Fruit fly (Drosophila melanogaster): ENCODE measurements around the gene CG32277.

The CG32277 gene

dm6 chr3L:3245189-3245588, 39.9 kb upstream of the CG32277 start:
- TF ChIP-seq fd96Ca (GFP tag; IDR thresholded peaks at IDR 0.05) (no peak), Snoo (tag; optimal IDR thresholded peaks at IDR 0.05) (peak; percentile 90), CG9948 (tag; optimal IDR thresholded peaks at IDR 0.05) (peak; percentile 82), D1 (tag; optimal IDR thresholded peaks at IDR 0.05) (peak; percentile 81), rn (GFP tag; IDR thresholded peaks at IDR 0.05) (no peak), CG10348 (GFP tag; IDR thresholded peaks at IDR 0.05) (no peak), Pif1B (GFP tag; optimal IDR thresholded peaks at IDR 0.05) (peak; percentile 84), CG4496 (GFP tag; IDR thresholded peaks at IDR 0.05) (peak; percentile 57; the same call in 2 of the 3 replicates), gl (tag; optimal IDR thresholded peaks at IDR 0.05) (peak; percentile 65), CG15710 (tag; optimal IDR thresholded peaks at IDR 0.05) (peak; percentile 95), Ets98B (GFP tag; IDR thresholded peaks at IDR 0.05) (no peak), CG34367 (tag; optimal IDR thresholded peaks at IDR 0.05) (peak; percentile 92), EcR (GFP tag; optimal IDR thresholded peaks at IDR 0.05) (no peak), CG8159 (tag; optimal IDR thresholded peaks at IDR 0.05) (peak; percentile 100), CG17806 (tag; optimal IDR thresholded peaks at IDR 0.05) (peak; percentile 88), CG14655 (GFP tag; optimal IDR thresholded peaks at IDR 0.05) (peak; percentile 72), CG32121 (GFP tag; IDR thresholded peaks at IDR 0.05) (no peak), CG13204 (GFP tag; optimal IDR thresholded peaks at IDR 0.05) (peak; percentile 85), CG8301 (tag; optimal IDR thresholded peaks at IDR 0.05) (peak; percentile 55), Pif1A (GFP tag; optimal IDR thresholded peaks at IDR 0.05) (peak; percentile 79), CG12605 (GFP tag; IDR thresholded peaks at IDR 0.05) (peak; percentile 42; the same call in 1 of the 2 replicates)

- no peak for TF ChIP-seq rn (GFP tag; IDR thresholded peaks at IDR 0.05)
- peak; percentile 93 for TF ChIP-seq EcR (GFP tag; optimal IDR thresholded peaks at IDR 0.05)
- no peak for TF ChIP-seq CG12605 (GFP tag; IDR thresholded peaks at IDR 0.05)
- no peak for TF ChIP-seq Snoo (tag; optimal IDR thresholded peaks at IDR 0.05)
- TF ChIP-seq CG10348 (GFP tag; IDR thresholded peaks at IDR 0.05): no peak
- peak; percentile 7 for TF ChIP-seq Pif1A (GFP tag; optimal IDR thresholded peaks at IDR 0.05)
- no peak for TF ChIP-seq CG32121 (GFP tag; IDR thresholded peaks at IDR 0.05)
- TF ChIP-seq CG14655 (GFP tag; optimal IDR thresholded peaks at IDR 0.05): no peak
- peak; percentile 16 for TF ChIP-seq CG8159 (tag; optimal IDR thresholded peaks at IDR 0.05)
- TF ChIP-seq CG9948 (tag; optimal IDR thresholded peaks at IDR 0.05): peak; percentile 23
These were observed 39.2 kb upstream of the CG32277 start, which contains the start of gene CG12078 for dm6 chr3L:3244244-3245144. TSS of gene CG12078 (minus strand) at chr3L:3244294.

dm6 chr3L:3242121-3243083, 37.2 kb upstream of the CG32277 start:
- 0 out of 3 replicates have a peak, but pooled peaks have one; percentile 25 for TF ChIP-seq fd96Ca (GFP tag; IDR thresholded peaks at IDR 0.05)
- TF ChIP-seq D1 (tag; optimal IDR thresholded peaks at IDR 0.05): no peak
- TF ChIP-seq Ets98B (GFP tag; IDR thresholded peaks at IDR 0.05): no peak
- no peak for TF ChIP-seq CG12605 (GFP tag; IDR thresholded peaks at IDR 0.05)
- peak; percentile 6 for TF ChIP-seq CG8159 (tag; optimal IDR thresholded peaks at IDR 0.05)
- TF ChIP-seq Pif1A (GFP tag; optimal IDR thresholded peaks at IDR 0.05): peak; percentile 10
- TF ChIP-seq CG32121 (GFP tag; IDR thresholded peaks at IDR 0.05): 0 out of 2 replicates have a peak, but pooled peaks have one; percentile 12
- no peak for TF ChIP-seq rn (GFP tag; IDR thresholded peaks at IDR 0.05)
- peak; percentile 53 for TF ChIP-seq CG13204 (GFP tag; optimal IDR thresholded peaks at IDR 0.05)
- peak; percentile 4 for TF ChIP-seq CG14655 (GFP tag; optimal IDR thresholded peaks at IDR 0.05)
- no peak for TF ChIP-seq CG10348 (GFP tag; IDR thresholded peaks at IDR 0.05)
- TF ChIP-seq CG9948 (tag; optimal IDR thresholded peaks at IDR 0.05): no peak
- TF ChIP-seq Snoo (tag; optimal IDR thresholded peaks at IDR 0.05): peak; percentile 83
- no peak for TF ChIP-seq gl (tag; optimal IDR thresholded peaks at IDR 0.05)
- peak; percentile 24 for TF ChIP-seq CG15710 (tag; optimal IDR thresholded peaks at IDR 0.05)
- no peak for TF ChIP-seq CG4496 (GFP tag; IDR thresholded peaks at IDR 0.05)
- no peak for TF ChIP-seq CG17806 (tag; optimal IDR thresholded peaks at IDR 0.05)
- TF ChIP-seq EcR (GFP tag; optimal IDR thresholded peaks at IDR 0.05): peak; percentile 94
- peak; percentile 8 for TF ChIP-seq CG34367 (tag; optimal IDR thresholded peaks at IDR 0.05)
- no peak for TF ChIP-seq CG8301 (tag; optimal IDR thresholded peaks at IDR 0.05)
- TF ChIP-seq Pif1B (GFP tag; optimal IDR thresholded peaks at IDR 0.05): peak; percentile 9

- TF ChIP-seq fd96Ca (GFP tag; IDR thresholded peaks at IDR 0.05): no peak
- TF ChIP-seq EcR (GFP tag; optimal IDR thresholded peaks at IDR 0.05): peak; percentile 97
These were observed 36.1 kb upstream of the CG32277 start for dm6 chr3L:3241368-3241640.

- TF ChIP-seq CG14655 (GFP tag; optimal IDR thresholded peaks at IDR 0.05) (peak; percentile 95), D1 (tag; optimal IDR thresholded peaks at IDR 0.05) (peak; percentile 95), CG15710 (tag; optimal IDR thresholded peaks at IDR 0.05) (peak; percentile 99), CG10348 (GFP tag; IDR thresholded peaks at IDR 0.05) (no peak), gl (tag; optimal IDR thresholded peaks at IDR 0.05) (peak; percentile 87), Ets98B (GFP tag; IDR thresholded peaks at IDR 0.05) (peak; percentile 69), CG12605 (GFP tag; IDR thresholded peaks at IDR 0.05) (peak; percentile 71), CG8301 (tag; optimal IDR thresholded peaks at IDR 0.05) (peak; percentile 84), CG17806 (tag; optimal IDR thresholded peaks at IDR 0.05) (peak; percentile 97), CG34367 (tag; optimal IDR thresholded peaks at IDR 0.05) (peak; percentile 97), CG4496 (GFP tag; IDR thresholded peaks at IDR 0.05) (peak; percentile 84), CG8159 (tag; optimal IDR thresholded peaks at IDR 0.05) (peak; percentile 99), rn (GFP tag; IDR thresholded peaks at IDR 0.05) (peak; percentile 79), EcR (GFP tag; optimal IDR thresholded peaks at IDR 0.05) (peak; percentile 60), Snoo (tag; optimal IDR thresholded peaks at IDR 0.05) (peak; percentile 87), CG9948 (tag; optimal IDR thresholded peaks at IDR 0.05) (peak; percentile 98), Pif1B (GFP tag; optimal IDR thresholded peaks at IDR 0.05) (peak; percentile 90), Pif1A (GFP tag; optimal IDR thresholded peaks at IDR 0.05) (peak; percentile 91), CG13204 (GFP tag; optimal IDR thresholded peaks at IDR 0.05) (peak; percentile 97), CG32121 (GFP tag; IDR thresholded peaks at IDR 0.05) (peak; percentile 73), fd96Ca (GFP tag; IDR thresholded peaks at IDR 0.05) (peak; percentile 71; the same call in 2 of the 3 replicates)
These were observed 35.5 kb upstream of the CG32277 start for dm6 chr3L:3240597-3241367.

Data from whole organism, pupa.